Worm (Caenorhabditis elegans) whole organism, L1 larva: ENCODE measurements around the gene ZC239.16.

Experiments used
- C16A3.4 ChIP-seq: fragments of 150-350 bp; optimal IDR thresholded peaks from 2 replicates; lab custom pipeline; 2014; ENCODE audit warnings: missing biosample characterization, missing genetic modification characterization
- F16B12.6 ChIP-seq: fragments of 150-350 bp; optimal IDR thresholded peaks from 2 replicates; lab custom pipeline; 2014; ENCODE audit warnings: missing biosample characterization, missing genetic modification characterization
- aha-1 ChIP-seq: fragments of 150-350 bp; optimal IDR thresholded peaks from 2 replicates; lab custom pipeline; 2014; ENCODE audit warnings: missing biosample characterization, missing genetic modification characterization
- ama-1 ChIP-seq: fragments of 150-350 bp; optimal IDR thresholded peaks from 2 replicates; lab custom pipeline; 2014
- blmp-1 ChIP-seq: fragments of 150-350 bp; optimal IDR thresholded peaks from 2 replicates; lab custom pipeline; 2014; ENCODE audit warnings: missing biosample characterization, missing genetic modification characterization
- ceh-63 ChIP-seq: fragments of 200-800 bp; sonication (Bioruptor generic); optimal IDR thresholded peaks from 2 replicates; lab custom pipeline; 2018; ENCODE audit warnings: mild to moderate bottlenecking, missing genetic modification characterization, missing compliant biosample characterization
- ceh-88 ChIP-seq: fragments of 200-800 bp; sonication (Bioruptor generic); IDR thresholded peaks from 2 replicates; pipeline ENCODE4 v1.3.6; 2022; ENCODE audit warnings: missing genetic modification characterization, missing compliant biosample characterization
- dpl-1 ChIP-seq, 3 experiments: fragments of 150-350 bp in 2 of 3; sonication (generic microtip) in 1 of 3; optimal IDR thresholded peaks; 2 replicates each; lab custom pipeline; 2014 to 2017; ENCODE audit warnings: missing biosample characterization in 3 of 3, missing genetic modification characterization in 3 of 3, missing genetic modification reagents in 3 of 3
- efl-1 ChIP-seq, 4 experiments: fragments of 150-350 bp; optimal IDR thresholded peaks in 3 of 4; peaks in 1 of 4; 1 replicate in 1 of 4; 2 replicates in 3 of 4; lab custom pipeline; 2014; ENCODE audit warnings: missing biosample characterization in 2 of 4, missing genetic modification characterization in 2 of 4, missing genetic modification reagents in 2 of 4
- elt-2 ChIP-seq: sonication (generic microtip); optimal IDR thresholded peaks from 2 replicates; lab custom pipeline; 2016; ENCODE audit warnings: missing genetic modification characterization, mild to moderate bottlenecking, inconsistent platforms, missing compliant biosample characterization, missing genetic modification reagents
- elt-3 ChIP-seq, 6 experiments: fragments of 150-350 bp in 1 of 6; sonication (generic microtip); optimal IDR thresholded peaks; 2 replicates each; lab custom pipeline; 2017 to 2018; ENCODE audit warnings: missing biosample characterization in 6 of 6, missing genetic modification characterization in 6 of 6, inconsistent platforms in 1 of 6
- fkh-4 ChIP-seq: sonication (generic microtip); optimal IDR thresholded peaks from 2 replicates; lab custom pipeline; 2016; ENCODE audit warnings: missing compliant biosample characterization, missing genetic modification characterization, borderline replicate concordance
- hlh-4 ChIP-seq: sonication (generic microtip); optimal IDR thresholded peaks from 2 replicates; lab custom pipeline; 2016; ENCODE audit warnings: mild to moderate bottlenecking, missing genetic modification characterization, missing compliant biosample characterization
- jun-1 ChIP-seq: fragments of 150-350 bp; optimal IDR thresholded peaks from 2 replicates; lab custom pipeline; 2014; ENCODE audit warnings: missing biosample characterization, missing genetic modification reagents, missing genetic modification characterization
- lin-35 ChIP-seq, 2 experiments: fragments of 150-350 bp; optimal IDR thresholded peaks; 2 replicates each; lab custom pipeline; 2014; ENCODE audit warnings: missing biosample characterization in 2 of 2, missing genetic modification characterization in 2 of 2, missing genetic modification reagents in 2 of 2
- lin-39 ChIP-seq: fragments of 150-350 bp; optimal IDR thresholded peaks from 2 replicates; lab custom pipeline; 2014; ENCODE audit warnings: missing biosample characterization, missing genetic modification reagents, missing genetic modification characterization
- nhr-19 ChIP-seq: fragments of 200-800 bp; sonication (Bioruptor generic); conservative IDR thresholded peaks from 2 replicates; pipeline ENCODE4 v1.3.6; 2022; ENCODE audit warnings: missing genetic modification characterization, missing compliant biosample characterization
- nhr-20 ChIP-seq: sonication (generic microtip); optimal IDR thresholded peaks from 2 replicates; lab custom pipeline; 2016; ENCODE audit warnings: mild to moderate bottlenecking, missing genetic modification characterization, missing compliant biosample characterization
- nhr-237 ChIP-seq: fragments of 150-350 bp; optimal IDR thresholded peaks from 2 replicates; lab custom pipeline; 2014; ENCODE audit warnings: missing biosample characterization, missing genetic modification characterization
- nhr-28 ChIP-seq: fragments of 150-350 bp; optimal IDR thresholded peaks from 2 replicates; lab custom pipeline; 2014; ENCODE audit warnings: missing biosample characterization, missing genetic modification characterization
- nhr-47 ChIP-seq: sonication (generic microtip); optimal IDR thresholded peaks from 2 replicates; lab custom pipeline; 2016; ENCODE audit warnings: mild to moderate bottlenecking, missing genetic modification characterization, moderate library complexity, missing compliant biosample characterization
- nhr-71 ChIP-seq: sonication (generic microtip); optimal IDR thresholded peaks from 2 replicates; lab custom pipeline; 2016; ENCODE audit warnings: mild to moderate bottlenecking, missing genetic modification characterization, moderate library complexity, missing compliant biosample characterization
- nhr-76 ChIP-seq: sonication (generic microtip); optimal IDR thresholded peaks from 2 replicates; lab custom pipeline; 2017; ENCODE audit warnings: missing biosample characterization, missing genetic modification characterization
- nhr-90 ChIP-seq: sonication (generic microtip); optimal IDR thresholded peaks from 2 replicates; lab custom pipeline; 2016; ENCODE audit warnings: mild to moderate bottlenecking, missing genetic modification characterization, missing compliant biosample characterization; ENCODE audit not compliant: poor library complexity
- pag-3 ChIP-seq: sonication (generic microtip); optimal IDR thresholded peaks from 2 replicates; lab custom pipeline; 2017; ENCODE audit warnings: missing genetic modification characterization, mild to moderate bottlenecking, missing compliant biosample characterization, antibody characterized with exemption, borderline replicate concordance; ENCODE audit not compliant: insufficient read depth
- pqm-1 ChIP-seq: sonication (generic microtip); optimal IDR thresholded peaks from 3 replicates; lab custom pipeline; 2017; ENCODE audit warnings: missing biosample characterization, missing genetic modification characterization
- swsn-7 ChIP-seq: sonication (generic microtip); optimal IDR thresholded peaks from 2 replicates; lab custom pipeline; 2016; ENCODE audit warnings: missing genetic modification characterization, missing compliant biosample characterization
- tbx-2 ChIP-seq: sonication (generic microtip); optimal IDR thresholded peaks from 2 replicates; lab custom pipeline; 2016; ENCODE audit warnings: missing genetic modification characterization, missing compliant biosample characterization
- tlp-1 ChIP-seq: fragments of 150-350 bp; optimal IDR thresholded peaks from 2 replicates; lab custom pipeline; 2014; ENCODE audit warnings: missing biosample characterization, missing genetic modification characterization
- unc-30 ChIP-seq: sonication (generic microtip); optimal IDR thresholded peaks from 2 replicates; lab custom pipeline; 2017; ENCODE audit warnings: missing biosample characterization, missing genetic modification characterization
- unc-62 ChIP-seq: fragments of 150-350 bp; optimal IDR thresholded peaks from 2 replicates; lab custom pipeline; 2014; ENCODE audit warnings: missing biosample characterization, missing genetic modification reagents, missing genetic modification characterization
- ztf-11 ChIP-seq, 2 experiments: sonication (generic microtip); optimal IDR thresholded peaks; 2 replicates each; lab custom pipeline; 2016 to 2017; ENCODE audit warnings: missing genetic modification characterization in 2 of 2, missing biosample characterization in 1 of 2, missing compliant biosample characterization in 1 of 2

ZC239.16 gene

DNA sequence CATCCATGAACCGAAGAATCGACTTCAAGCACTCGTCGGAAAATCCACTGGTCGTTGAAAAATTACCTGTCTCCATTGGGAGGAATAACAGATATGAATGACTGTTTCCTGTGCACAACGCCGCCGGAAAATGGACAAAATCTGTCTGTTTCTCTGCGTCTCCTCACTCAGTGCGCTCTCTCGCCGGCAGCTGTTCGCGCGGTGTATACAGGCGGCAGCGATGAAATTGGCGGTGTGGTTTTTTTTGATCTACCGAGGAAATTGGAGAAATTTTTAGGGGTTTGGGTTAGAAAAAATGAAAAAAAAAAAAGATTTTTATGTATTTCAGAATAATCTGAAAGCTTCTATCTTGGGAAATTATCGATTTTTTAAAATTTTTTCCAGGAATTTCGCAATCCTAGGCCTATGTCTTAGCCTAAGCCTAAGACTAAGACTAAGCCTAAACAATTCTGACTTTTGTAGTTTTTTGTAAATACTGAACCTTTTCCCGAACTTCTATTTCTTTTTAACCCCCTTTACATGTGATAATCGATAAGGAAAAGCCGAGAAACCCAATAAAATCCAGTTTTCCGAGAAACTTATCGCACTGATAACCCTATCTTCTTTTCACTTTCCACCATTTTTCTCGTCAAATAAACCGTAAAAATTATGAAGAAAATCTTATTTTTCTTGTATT lies 23.1 kb upstream of the ZC239.16 start, which contains the start of the genes fbxc-50 and C17F4.2:
fbxc-50 (minus strand) TSS at position 81 of the 676 bp plus-strand sequence.
C17F4.2 (plus strand) TSS at position 626 of the 676 bp plus-strand sequence.
- TF ChIP-seq blmp-1 (tag; lab: Kevin White, UChicago) (peak; percentile 80), efl-1 (optimal IDR thresholded peaks at IDR 0.05; lab: Kevin White, UChicago) (no peak), efl-1 (GFP tag; optimal IDR thresholded peaks at IDR 0.05 in 1 of 2; lab: Kevin White, UChicago) (peak in 1 of 2 experiments; percentile 56), ceh-88 (GFP tag; lab: Robert Waterston, UW) (no peak)

DNA sequence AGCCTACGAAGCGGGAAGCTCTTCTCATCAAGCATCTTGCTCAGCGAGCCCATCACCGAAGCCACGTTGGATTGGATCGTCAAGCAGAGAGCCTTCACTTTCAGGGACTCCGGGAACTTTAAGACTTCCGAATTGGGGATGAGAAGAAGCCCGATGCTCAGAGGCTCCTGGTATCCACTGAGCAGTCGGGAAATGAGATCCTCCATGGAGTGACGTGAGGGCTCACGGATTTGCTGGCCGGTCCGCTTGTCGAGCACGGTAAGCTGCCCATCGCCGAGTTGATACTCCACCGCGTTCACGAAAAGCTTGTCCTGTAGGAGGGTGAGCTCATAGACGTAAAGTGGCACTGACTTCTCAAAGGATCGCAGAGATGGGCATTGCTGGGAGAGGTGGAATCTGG lies 22.4 kb upstream of the ZC239.16 start:
- TF ChIP-seq F16B12.6 (tag; lab: Kevin White, UChicago) (no peak), unc-30 (no peak), lin-35 (GFP tag; optimal IDR thresholded peaks at IDR 0.05; lab: Kevin White, UChicago) (no peak), ceh-88 (GFP tag; lab: Robert Waterston, UW) (no peak)
- TF ChIP-seq, all 84 proteins: peak for 0

DNA sequence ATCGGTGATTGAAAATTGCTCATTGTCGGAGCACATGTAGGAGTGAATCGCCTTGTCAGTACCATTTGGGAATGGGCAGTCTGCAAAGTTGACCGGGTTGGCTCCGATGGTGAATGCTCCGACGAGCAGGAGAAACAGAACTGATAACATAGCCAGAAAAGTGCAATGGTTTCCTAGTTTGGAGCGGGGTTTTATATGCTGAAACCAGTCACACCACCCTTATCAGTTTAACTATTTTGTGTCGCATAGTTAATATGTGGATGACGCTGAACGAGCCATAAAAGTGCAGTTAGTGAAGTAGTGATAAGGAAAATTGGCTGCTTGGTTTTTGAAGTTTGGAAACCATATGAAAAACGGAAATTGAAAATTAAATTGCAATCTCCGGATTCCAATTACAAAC lies 20.7 kb upstream of the ZC239.16 start, which contains the start of gene C17F4.7:
C17F4.7 (minus strand) TSS at position 180 of the 400 bp plus-strand sequence.
- no peak for TF ChIP-seq ceh-63
- TF ChIP-seq pqm-1 (tag; lab: Kevin White, UChicago) = peak; percentile 62
- TF ChIP-seq aha-1 = no peak
- TF ChIP-seq lin-35 (GFP tag; optimal IDR thresholded peaks at IDR 0.05; lab: Kevin White, UChicago) = peak in 1 of 2 experiments; percentile 34
- peak; percentile 38 for TF ChIP-seq jun-1 (tag; lab: Kevin White, UChicago)
- no peak for TF ChIP-seq elt-3 (tag; optimal IDR thresholded peaks at IDR 0.05; lab: Kevin White, UChicago)
- no peak for TF ChIP-seq nhr-28 (tag; lab: Kevin White, UChicago)
- TF ChIP-seq nhr-237 = no peak
- peak; percentile 98 for TF ChIP-seq elt-2
- TF ChIP-seq nhr-90 = peak; percentile 37
- no peak for TF ChIP-seq tbx-2 (tag; lab: Kevin White, UChicago)
- TF ChIP-seq nhr-71 (tag; lab: Kevin White, UChicago) = no peak
- peak; percentile 69 for TF ChIP-seq tlp-1 (tag; lab: Kevin White, UChicago)

DNA sequence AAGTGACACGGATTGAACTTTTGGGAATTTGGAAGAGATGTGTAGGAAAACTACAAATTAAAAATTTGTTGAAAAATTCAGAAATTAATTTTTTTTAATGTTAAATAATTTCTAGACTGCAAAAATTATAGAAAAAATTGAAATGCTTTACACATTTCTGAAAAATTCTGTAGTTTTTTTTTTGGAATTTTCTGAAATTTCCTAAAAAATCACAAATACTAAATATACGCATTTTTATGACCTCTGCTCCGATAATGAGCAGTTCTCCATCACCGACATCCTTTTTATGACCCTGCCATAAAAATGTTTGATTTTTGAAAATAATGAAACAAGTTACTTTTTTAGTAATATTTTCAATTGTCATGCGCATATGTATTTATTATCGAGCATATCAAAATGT lies 19.6 kb upstream of the ZC239.16 start:
- TF ChIP-seq unc-30 (no peak), pag-3 (tag; lab: Kevin White, UChicago) (no peak), lin-39 (no peak), nhr-19 (GFP tag; lab: Robert Waterston, UW) (no peak), ama-1 (lab: Kevin White, UChicago) (no peak), nhr-76 (tag; lab: Kevin White, UChicago) (no peak), nhr-47 (tag; lab: Kevin White, UChicago) (no peak), hlh-4 (tag; lab: Kevin White, UChicago) (no peak), fkh-4 (tag; lab: Kevin White, UChicago) (no peak), dpl-1 (GFP tag; optimal IDR thresholded peaks at IDR 0.05; lab: Kevin White, UChicago) (no peak), ztf-11 (tag; optimal IDR thresholded peaks at IDR 0.05; lab: Kevin White, UChicago) (no peak), tlp-1 (tag; lab: Kevin White, UChicago) (no peak), unc-62 (GFP tag; lab: Kevin White, UChicago) (no peak), nhr-20 (tag; lab: Kevin White, UChicago) (no peak), ceh-63 (no peak), swsn-7 (tag; lab: Kevin White, UChicago) (no peak), C16A3.4 (tag; lab: Kevin White, UChicago) (no peak)
- TF ChIP-seq, all 84 proteins: peak for 0

DNA sequence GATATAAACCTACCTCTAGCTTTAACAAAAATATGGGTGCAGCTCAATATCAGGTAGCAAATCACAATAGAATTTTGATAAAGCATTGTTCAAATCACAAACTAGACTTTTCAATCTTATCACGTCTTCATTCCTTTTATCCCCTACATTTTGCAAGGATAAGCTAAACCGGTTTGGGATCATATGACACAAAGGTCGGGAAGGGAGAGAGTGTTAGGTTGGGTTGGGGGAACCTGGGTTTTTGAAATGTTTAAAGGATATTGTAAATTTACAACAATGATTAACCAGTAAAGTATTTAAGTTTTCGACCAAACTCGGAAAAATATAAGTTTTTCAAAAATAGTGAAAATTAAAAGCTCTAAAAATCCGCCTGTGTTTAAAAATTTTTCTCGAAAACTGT lies 19.0 kb upstream of the ZC239.16 start, which contains the start of gene C17F4.12:
C17F4.12 (minus strand) TSS at position 101 of the 400 bp plus-strand sequence.
- TF ChIP-seq unc-30 (no peak), blmp-1 (tag; lab: Kevin White, UChicago) (peak; percentile 85), elt-3 (tag; optimal IDR thresholded peaks at IDR 0.05; lab: Kevin White, UChicago) (peak in 1 of 6 experiments; percentile 9)
